Worm (Caenorhabditis elegans): ENCODE measurements around the gene ceh-41.

Gene ceh-41

DNA sequence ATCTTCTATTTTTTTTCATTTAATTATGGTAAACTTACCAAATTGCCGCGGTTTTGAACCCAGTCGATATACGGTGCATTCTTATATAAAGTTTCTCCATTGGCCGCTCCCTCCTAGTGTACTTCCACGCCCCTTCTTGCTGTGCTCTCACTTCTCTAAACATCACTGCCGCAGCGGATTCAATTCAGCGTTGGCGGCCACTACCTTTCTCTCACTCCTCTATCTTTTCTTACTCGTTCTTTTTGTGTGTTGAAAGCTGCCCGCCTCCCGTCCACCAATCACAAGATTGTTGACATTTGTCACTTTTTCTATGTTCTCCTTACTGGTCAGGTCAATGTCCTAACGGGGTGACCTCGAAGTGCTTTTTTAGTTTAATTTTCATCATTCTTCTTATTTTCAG, 22.5 kb upstream of the ceh-41 start:
- TF ChIP-seq pha-4 (tag; optimal IDR thresholded peaks at IDR 0.05), result peak; percentile 11
- peak; percentile 61 for TF ChIP-seq lsy-2 (tag; optimal IDR thresholded peaks at IDR 0.05)
- TF ChIP-seq unc-39 (tag; optimal IDR thresholded peaks at IDR 0.05), result no peak

DNA sequence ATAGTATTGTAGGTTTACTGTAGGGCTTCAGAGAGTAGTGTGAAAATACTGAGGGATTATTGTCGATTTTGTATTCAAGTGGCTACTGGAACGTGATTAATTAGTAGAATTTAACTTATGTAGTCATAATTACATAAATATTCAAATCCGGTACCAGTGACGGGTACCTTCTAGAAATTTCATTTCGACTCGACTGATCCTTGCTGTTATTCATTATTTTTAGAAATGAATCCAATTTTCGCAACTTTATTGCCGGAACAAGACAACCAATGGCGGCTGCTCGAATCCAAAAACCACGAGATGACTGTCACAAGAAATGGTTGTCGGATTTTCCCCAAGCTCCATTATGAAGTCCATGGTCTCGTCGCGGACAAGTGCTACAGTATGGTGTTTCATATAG, 16.5 kb upstream of the ceh-41 start, which contains the start of gene tbx-41:
Gene tbx-41, plus strand, starts transcription at position 301 of the 400 bp plus-strand sequence.
- TF ChIP-seq nhr-12 (tag; optimal IDR thresholded peaks at IDR 0.05) (no peak), blmp-1 (tag; optimal IDR thresholded peaks at IDR 0.05) (no peak), mep-1 (tag; optimal IDR thresholded peaks at IDR 0.05) (no peak)

ce11 chrX:1860422-1860821, 11.9 kb upstream of the ceh-41 start, which contains the start of gene T26C11.8:
TSS of gene T26C11.8 (plus strand) at chrX:1860722.
- TF ChIP-seq unc-120 (tag; optimal IDR thresholded peaks at IDR 0.05; ENCODE audit: poor library complexity, severe bottlenecking) (no peak), nhr-237 (tag; optimal IDR thresholded peaks at IDR 0.05) (no peak), blmp-1 (tag; optimal IDR thresholded peaks at IDR 0.05) (no peak), ztf-11 (tag; optimal IDR thresholded peaks at IDR 0.05) (no peak), mls-2 (tag; optimal IDR thresholded peaks at IDR 0.05) (no peak), unc-62 (GFP tag; optimal IDR thresholded peaks at IDR 0.05) (no peak), zip-8 (tag; optimal IDR thresholded peaks at IDR 0.05) (no peak), ceh-83 (GFP tag; optimal IDR thresholded peaks at IDR 0.05) (no peak), sem-2 (GFP tag; optimal IDR thresholded peaks at IDR 0.05) (no peak), drap-1 (GFP tag; optimal IDR thresholded peaks at IDR 0.05) (no peak), hlh-1 (tag; optimal IDR thresholded peaks at IDR 0.05) (no peak), unc-39 (tag; optimal IDR thresholded peaks at IDR 0.05) (no peak), lin-13 (tag; optimal IDR thresholded peaks at IDR 0.05) (no peak)

ce11 chrX:1858616-1859015, 10.1 kb upstream of the ceh-41 start:
- TF ChIP-seq nhr-28 (tag; optimal IDR thresholded peaks at IDR 0.05) (no peak), snpc-4 (tag; optimal IDR thresholded peaks at IDR 0.05) (no peak), mls-2 (tag; optimal IDR thresholded peaks at IDR 0.05) (peak; percentile 85), drap-1 (GFP tag; optimal IDR thresholded peaks at IDR 0.05) (peak; percentile 84), zip-8 (tag; optimal IDR thresholded peaks at IDR 0.05) (no peak), bed-3 (GFP tag; optimal IDR thresholded peaks at IDR 0.05) (peak; percentile 67), tbx-8 (GFP tag; optimal IDR thresholded peaks at IDR 0.05) (peak; percentile 52), lsy-2 (tag; optimal IDR thresholded peaks at IDR 0.05) (peak; percentile 33), lin-32 (GFP tag; optimal IDR thresholded peaks at IDR 0.05) (peak; percentile 44), ceh-43 (GFP tag; optimal IDR thresholded peaks at IDR 0.05) (peak; percentile 54), ceh-83 (GFP tag; optimal IDR thresholded peaks at IDR 0.05) (peak; percentile 88), elt-1 (tag; optimal IDR thresholded peaks at IDR 0.05; ENCODE audit: borderline replicate concordance, insufficient read depth) (no peak), elt-3 (tag; optimal IDR thresholded peaks at IDR 0.05) (no peak), hlh-1 (tag; optimal IDR thresholded peaks at IDR 0.05) (peak; percentile 27), ces-1 (GFP tag; optimal IDR thresholded peaks at IDR 0.05) (no peak), pha-4 (tag; optimal IDR thresholded peaks at IDR 0.05) (no peak), unc-62 (GFP tag; optimal IDR thresholded peaks at IDR 0.05) (no peak), ztf-11 (tag; optimal IDR thresholded peaks at IDR 0.05) (no peak), M03D4.4 (tag; optimal IDR thresholded peaks at IDR 0.05) (peak; percentile 89), nhr-237 (tag; optimal IDR thresholded peaks at IDR 0.05) (peak; percentile 62), lin-13 (tag; optimal IDR thresholded peaks at IDR 0.05) (peak; percentile 25), sptf-1 (tag; optimal IDR thresholded peaks at IDR 0.05) (peak; percentile 91), nhr-12 (tag; optimal IDR thresholded peaks at IDR 0.05) (no peak), ceh-39 (tag; optimal IDR thresholded peaks at IDR 0.05) (peak; percentile 96), blmp-1 (tag; optimal IDR thresholded peaks at IDR 0.05) (peak; percentile 7), sem-2 (GFP tag; optimal IDR thresholded peaks at IDR 0.05) (peak; percentile 74), flh-1 (GFP tag; optimal IDR thresholded peaks at IDR 0.05) (peak; percentile 63), mab-5 (tag; optimal IDR thresholded peaks at IDR 0.05) (no peak), nhr-2 (tag; optimal IDR thresholded peaks at IDR 0.05) (no peak), cnd-1 (tag; optimal IDR thresholded peaks at IDR 0.05) (peak; percentile 82), ham-2 (GFP tag; optimal IDR thresholded peaks at IDR 0.05) (peak; percentile 62), mep-1 (tag; optimal IDR thresholded peaks at IDR 0.05) (peak; percentile 60), unc-120 (tag; optimal IDR thresholded peaks at IDR 0.05; ENCODE audit: poor library complexity, severe bottlenecking) (peak; percentile 68), nhr-76 (tag; optimal IDR thresholded peaks at IDR 0.05) (no peak), unc-39 (tag; optimal IDR thresholded peaks at IDR 0.05) (peak; percentile 64)

All from whole organism, mixed stage, embryonic.